Worm (Caenorhabditis elegans) whole organism, midembryonic: ENCODE data around the gene his-72.

Experiments
- flt-1 ChIP-seq: fragments of 200-800 bp; sonication (Bioruptor generic); IDR thresholded peaks from 2 replicates; pipeline ENCODE4 v1.3.6; 2022; ENCODE audit warnings: missing genetic modification characterization, missing compliant biosample characterization
- klf-2 ChIP-seq: fragments of 200-800 bp; sonication (Bioruptor generic); conservative IDR thresholded peaks from 2 replicates; pipeline ENCODE4 v1.3.6; 2022; ENCODE audit warnings: missing genetic modification reagents, missing genetic modification characterization, missing compliant biosample characterization
- tab-1 ChIP-seq: fragments of 200-800 bp; sonication (Bioruptor generic); IDR thresholded peaks from 2 replicates; pipeline ENCODE4 v1.3.6; 2022; ENCODE audit warnings: missing genetic modification characterization, missing compliant biosample characterization
- ztf-29 ChIP-seq: fragments of 200-800 bp; sonication (Bioruptor generic); IDR thresholded peaks from 2 replicates; pipeline ENCODE4 v1.3.6; 2022; ENCODE audit warnings: missing genetic modification reagents, missing genetic modification characterization, missing compliant biosample characterization

ce11 chrIII:12414533-12414932 lies 45.7 kb upstream of the his-72 start:
- no peak for TF ChIP-seq tab-1 (GFP tag; lab: Robert Waterston, UW)
- TF ChIP-seq flt-1 (GFP tag; lab: Robert Waterston, UW), result no peak
- no peak for TF ChIP-seq klf-2 (GFP tag; lab: Robert Waterston, UW)
- no peak for TF ChIP-seq ztf-29 (GFP tag; lab: Robert Waterston, UW)
